Fruit fly (Drosophila melanogaster): Measurements from ENCODE around the gene mew.

The mew gene

DNA sequence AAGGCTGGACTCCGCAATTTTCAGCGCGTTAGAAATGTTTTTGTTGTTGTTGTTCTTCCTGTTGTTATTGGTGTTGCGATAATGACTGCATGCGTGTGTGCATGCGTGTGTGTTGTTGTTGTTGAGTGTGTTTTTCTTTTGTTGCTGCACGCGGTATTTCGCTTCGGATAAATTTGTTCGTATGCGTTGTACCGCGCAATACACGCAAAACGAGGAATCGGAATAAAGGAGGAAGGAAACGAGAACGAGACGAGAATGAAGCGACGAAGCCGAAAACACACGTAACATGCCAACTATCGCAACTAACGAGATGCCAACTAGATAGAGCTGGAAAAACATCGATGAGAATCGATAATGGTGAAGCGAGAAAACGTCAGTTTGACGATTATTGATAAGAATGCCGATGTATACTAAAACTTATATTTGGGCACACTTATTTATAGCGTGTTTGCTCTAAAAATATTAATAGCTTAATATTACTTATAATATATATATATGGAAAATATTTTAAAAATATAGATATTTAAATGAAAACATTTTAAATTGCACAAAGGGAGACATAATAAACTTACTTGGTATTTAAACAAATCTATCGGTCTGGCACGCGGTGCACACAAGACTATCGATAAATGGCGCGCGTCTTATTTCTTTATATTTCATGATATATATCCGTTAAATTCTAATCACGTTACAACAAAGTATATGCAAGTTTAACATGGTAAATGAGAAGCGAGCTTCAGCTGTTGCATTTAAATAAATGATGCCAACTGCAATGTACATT, 46.7 kb downstream of the mew start, which contains the start of gene sno (continued):
- no peak for TF ChIP-seq CG15514 (GFP tag; optimal IDR thresholded peaks at IDR 0.05)
- TF ChIP-seq Nf-YB (GFP tag; optimal IDR thresholded peaks at IDR 0.05) = no peak
- no peak for TF ChIP-seq CG12744 (GFP tag; optimal IDR thresholded peaks at IDR 0.05)
- no peak for TF ChIP-seq CG15696 (tag; optimal IDR thresholded peaks at IDR 0.05)
- TF ChIP-seq ci (GFP tag; IDR thresholded peaks at IDR 0.05) = 0 out of 3 replicates have a peak, but pooled peaks have one; percentile 18
- no peak for TF ChIP-seq CG4820 (GFP tag; optimal IDR thresholded peaks at IDR 0.05)
- no peak for TF ChIP-seq Rx (GFP tag; IDR thresholded peaks at IDR 0.05)
- no peak for TF ChIP-seq odd (GFP tag; optimal IDR thresholded peaks at IDR 0.05)
- no peak for TF ChIP-seq crc (GFP tag; optimal IDR thresholded peaks at IDR 0.05)
- no peak for TF ChIP-seq CG30403 (GFP tag; optimal IDR thresholded peaks at IDR 0.05)
- TF ChIP-seq CG6813 (GFP tag; optimal IDR thresholded peaks at IDR 0.05) = no peak
- no peak for TF ChIP-seq zfh2 (GFP tag; optimal IDR thresholded peaks at IDR 0.05)
- no peak for TF ChIP-seq ftz-f1 (GFP tag; optimal IDR thresholded peaks at IDR 0.05)
- no peak for TF ChIP-seq CG1529 (GFP tag; optimal IDR thresholded peaks at IDR 0.05)
- no peak for TF ChIP-seq esg (GFP tag; conservative IDR thresholded peaks at IDR 0.05)
- TF ChIP-seq hbn (GFP tag; IDR thresholded peaks at IDR 0.05; ENCODE audit: partially characterized antibody) = peak; percentile 64
- TF ChIP-seq rib (GFP tag; IDR thresholded peaks at IDR 0.05) = no peak
- TF ChIP-seq p53 (GFP tag; optimal IDR thresholded peaks at IDR 0.05) = no peak
- no peak for TF ChIP-seq CG16815 (GFP tag; optimal IDR thresholded peaks at IDR 0.05)
- no peak for TF ChIP-seq Bteb2 (GFP tag; optimal IDR thresholded peaks at IDR 0.05)
- TF ChIP-seq schlank (tag; optimal IDR thresholded peaks at IDR 0.05) = no peak
- TF ChIP-seq CG8478 (optimal IDR thresholded peaks at IDR 0.05) = no peak
- TF ChIP-seq D (optimal IDR thresholded peaks at IDR 0.05) = no peak
- TF ChIP-seq D (GFP tag; optimal IDR thresholded peaks at IDR 0.05) = no peak
- TF ChIP-seq Dip3 (GFP tag; optimal IDR thresholded peaks at IDR 0.05) = no peak
- no peak for TF ChIP-seq nerfin-1 (tag; optimal IDR thresholded peaks at IDR 0.05)
- TF ChIP-seq TFAM (GFP tag; optimal IDR thresholded peaks at IDR 0.05) = no peak
- no peak for TF ChIP-seq danr (GFP tag; IDR thresholded peaks at IDR 0.05)
- TF ChIP-seq tap (tag; optimal IDR thresholded peaks at IDR 0.05) = no peak
- TF ChIP-seq Dad (GFP tag; optimal IDR thresholded peaks at IDR 0.05) = no peak
- TF ChIP-seq bcd (GFP tag; optimal IDR thresholded peaks at IDR 0.05) = no peak
- no peak for TF ChIP-seq eve (GFP tag; optimal IDR thresholded peaks at IDR 0.05)
- TF ChIP-seq Oaz (GFP tag; IDR thresholded peaks at IDR 0.05) = no peak
- TF ChIP-seq ara (GFP tag; IDR thresholded peaks at IDR 0.05) = no peak
- TF ChIP-seq stc (GFP tag; IDR thresholded peaks at IDR 0.05) = no peak
- TF ChIP-seq toy (GFP tag; IDR thresholded peaks at IDR 0.05) = no peak
- TF ChIP-seq HmgD (GFP tag; optimal IDR thresholded peaks at IDR 0.05) = no peak
- TF ChIP-seq B-H2 (GFP tag; optimal IDR thresholded peaks at IDR 0.05) = no peak
- no peak for TF ChIP-seq Fer1 (GFP tag; optimal IDR thresholded peaks at IDR 0.05)
- TF ChIP-seq Vsx1 (GFP tag; optimal IDR thresholded peaks at IDR 0.05) = no peak
- peak; percentile 23 for TF ChIP-seq CG30020 (tag; optimal IDR thresholded peaks at IDR 0.05)
- TF ChIP-seq CG14050 (GFP tag; IDR thresholded peaks at IDR 0.05) = no peak
- no peak for TF ChIP-seq Kr (GFP tag; optimal IDR thresholded peaks at IDR 0.05)
- no peak for TF ChIP-seq disco-r (GFP tag; optimal IDR thresholded peaks at IDR 0.05)
- no peak for TF ChIP-seq CG4282 (GFP tag; optimal IDR thresholded peaks at IDR 0.05)
- no peak for TF ChIP-seq Chrac-16 (GFP tag; optimal IDR thresholded peaks at IDR 0.05)
- no peak for TF ChIP-seq Nf-YC (tag; optimal IDR thresholded peaks at IDR 0.05)
- 0 out of 3 replicates have a peak, but pooled peaks have one; percentile 12 for TF ChIP-seq CG17361 (GFP tag; IDR thresholded peaks at IDR 0.05)
- no peak for TF ChIP-seq sens-2 (GFP tag; IDR thresholded peaks at IDR 0.05)
- peak; percentile 14; the same call in 1 of the 3 replicates for TF ChIP-seq CG34422 (GFP tag; IDR thresholded peaks at IDR 0.05)
- peak; percentile 64; the same call in 1 of the 3 replicates for TF ChIP-seq zen2 (GFP tag; IDR thresholded peaks at IDR 0.05; ENCODE audit: partially characterized antibody)
- TF ChIP-seq Sin3A (optimal IDR thresholded peaks at IDR 0.05) = no peak
